Worm (Caenorhabditis elegans): Measurements from ENCODE around the gene noah-2.

ce11 chrIV:14091242-14091641 lies at the start of gene noah-2:
- no peak for TF ChIP-seq lin-39 (tag; optimal IDR thresholded peaks at IDR 0.05)
- TF ChIP-seq aly-2 (tag; optimal IDR thresholded peaks at IDR 0.05), result no peak
- no peak for TF ChIP-seq nhr-12 (tag; optimal IDR thresholded peaks at IDR 0.05)
- no peak for TF ChIP-seq pax-3 (tag; optimal IDR thresholded peaks at IDR 0.05)
